Worm (Caenorhabditis elegans) whole organism, L3 larva: Measurements from ENCODE around the gene his-4.

Source experiments
- R02D3.7 ChIP-seq: fragments of 150-350 bp; optimal IDR thresholded peaks from 2 replicates; lab custom pipeline; 2014; ENCODE audit warnings: missing biosample characterization, missing genetic modification characterization
- ZK546.5 ChIP-seq: sonication (generic microtip); optimal IDR thresholded peaks from 2 replicates; lab custom pipeline; 2017; ENCODE audit warnings: missing biosample characterization, missing genetic modification characterization
- aly-2 ChIP-seq: fragments of 150-350 bp; optimal IDR thresholded peaks from 2 replicates; lab custom pipeline; 2014; ENCODE audit warnings: missing biosample characterization, missing genetic modification characterization
- ama-1 ChIP-seq: fragments of 150-350 bp; optimal IDR thresholded peaks from 2 replicates; lab custom pipeline; 2018
- ceh-16 ChIP-seq: sonication (generic microtip); optimal IDR thresholded peaks from 2 replicates; lab custom pipeline; 2017; ENCODE audit warnings: missing biosample characterization, missing genetic modification characterization
- ceh-28 ChIP-seq: fragments of 150-350 bp; optimal IDR thresholded peaks from 2 replicates; lab custom pipeline; 2014; ENCODE audit warnings: missing biosample characterization, missing genetic modification reagents, missing genetic modification characterization
- ceh-82 ChIP-seq: fragments of 150-350 bp; optimal IDR thresholded peaks from 2 replicates; lab custom pipeline; 2014; ENCODE audit warnings: missing biosample characterization, missing genetic modification characterization
- ceh-9 ChIP-seq: sonication (generic microtip); optimal IDR thresholded peaks from 2 replicates; lab custom pipeline; 2018; ENCODE audit warnings: missing biosample characterization, missing genetic modification characterization
- daf-12 ChIP-seq: fragments of 150-350 bp; optimal IDR thresholded peaks from 2 replicates; lab custom pipeline; 2014; ENCODE audit warnings: missing biosample characterization, missing genetic modification reagents, missing genetic modification characterization
- egl-5 ChIP-seq: fragments of 150-350 bp; optimal IDR thresholded peaks from 2 replicates; lab custom pipeline; 2017; ENCODE audit warnings: missing biosample characterization, missing genetic modification reagents, missing genetic modification characterization, inconsistent platforms
- elt-1 ChIP-seq: fragments of 150-350 bp; optimal IDR thresholded peaks from 2 replicates; lab custom pipeline; 2014; ENCODE audit warnings: missing biosample characterization, missing genetic modification characterization
- elt-2 ChIP-seq: sonication (generic microtip); optimal IDR thresholded peaks from 2 replicates; lab custom pipeline; 2016; ENCODE audit warnings: missing genetic modification reagents, mild to moderate bottlenecking, missing genetic modification characterization, missing compliant biosample characterization
- elt-3 ChIP-seq, 3 experiments: fragments of 150-350 bp in 1 of 3; sonication (generic microtip) in 2 of 3; optimal IDR thresholded peaks; 2 replicates in 2 of 3; 4 replicates in 1 of 3; lab custom pipeline; 2014 to 2017; ENCODE audit warnings: missing biosample characterization in 3 of 3, missing genetic modification characterization in 3 of 3
- eor-1 ChIP-seq, 2 experiments: fragments of 150-350 bp; optimal IDR thresholded peaks; 2 replicates each; lab custom pipeline; 2014 to 2018; ENCODE audit warnings: missing biosample characterization in 2 of 2, missing genetic modification characterization in 2 of 2
- fos-1 ChIP-seq: fragments of 150-350 bp; optimal IDR thresholded peaks from 2 replicates; lab custom pipeline; 2014; ENCODE audit warnings: missing biosample characterization, missing genetic modification characterization
- hmg-11 ChIP-seq: sonication (generic microtip); optimal IDR thresholded peaks from 2 replicates; lab custom pipeline; 2016; ENCODE audit warnings: missing genetic modification characterization, missing compliant biosample characterization
- jun-1 ChIP-seq: fragments of 150-350 bp; optimal IDR thresholded peaks from 2 replicates; lab custom pipeline; 2014; ENCODE audit warnings: missing biosample characterization, missing genetic modification reagents, missing genetic modification characterization
- lin-15B ChIP-seq: fragments of 150-350 bp; optimal IDR thresholded peaks from 2 replicates; lab custom pipeline; 2014; ENCODE audit warnings: missing biosample characterization, missing genetic modification characterization
- mdl-1 ChIP-seq: fragments of 150-350 bp; optimal IDR thresholded peaks from 2 replicates; lab custom pipeline; 2014; ENCODE audit warnings: missing biosample characterization, missing genetic modification characterization
- mml-1 ChIP-seq: fragments of 150-350 bp; sonication (generic microtip); optimal IDR thresholded peaks from 3 replicates; lab custom pipeline; 2014; ENCODE audit warnings: missing biosample characterization, missing genetic modification characterization
- nfya-1 ChIP-seq: sonication (generic microtip); optimal IDR thresholded peaks from 2 replicates; lab custom pipeline; 2017; ENCODE audit warnings: missing genetic modification characterization, mild to moderate bottlenecking, missing compliant biosample characterization, antibody characterized with exemption, moderate library complexity; ENCODE audit not compliant: insufficient read depth
- nhr-11 ChIP-seq: fragments of 150-350 bp; optimal IDR thresholded peaks from 2 replicates; lab custom pipeline; 2014; ENCODE audit warnings: missing biosample characterization, missing genetic modification characterization
- nhr-12 ChIP-seq: fragments of 150-350 bp; optimal IDR thresholded peaks from 2 replicates; lab custom pipeline; 2014; ENCODE audit warnings: missing biosample characterization, missing genetic modification characterization
- nhr-23 ChIP-seq: fragments of 150-350 bp; optimal IDR thresholded peaks from 2 replicates; lab custom pipeline; 2014; ENCODE audit warnings: missing biosample characterization, missing genetic modification reagents, missing genetic modification characterization
- nhr-237 ChIP-seq: fragments of 150-350 bp; optimal IDR thresholded peaks from 2 replicates; lab custom pipeline; 2014; ENCODE audit warnings: missing biosample characterization, missing genetic modification characterization
- nhr-43 ChIP-seq: sonication (generic microtip); optimal IDR thresholded peaks from 2 replicates; lab custom pipeline; 2016; ENCODE audit warnings: mild to moderate bottlenecking, missing genetic modification characterization, missing compliant biosample characterization; ENCODE audit not compliant: poor library complexity, severe bottlenecking
- nhr-67 ChIP-seq: fragments of 150-350 bp; optimal IDR thresholded peaks from 2 replicates; lab custom pipeline; 2014; ENCODE audit warnings: missing biosample characterization, missing genetic modification characterization
- nhr-77 ChIP-seq: fragments of 150-350 bp; optimal IDR thresholded peaks from 2 replicates; lab custom pipeline; 2014; ENCODE audit warnings: missing biosample characterization, missing genetic modification characterization
- pha-4 ChIP-seq: fragments of 150-350 bp; optimal IDR thresholded peaks from 2 replicates; lab custom pipeline; 2014; ENCODE audit warnings: missing biosample characterization, missing genetic modification reagents, missing genetic modification characterization
- pqm-1 ChIP-seq: fragments of 150-350 bp; optimal IDR thresholded peaks from 2 replicates; lab custom pipeline; 2017; ENCODE audit warnings: missing biosample characterization, missing genetic modification characterization, inconsistent platforms
- sea-2 ChIP-seq: fragments of 150-350 bp; sonication (generic microtip); optimal IDR thresholded peaks from 4 replicates; lab custom pipeline; 2014; ENCODE audit warnings: missing biosample characterization, missing genetic modification reagents, missing genetic modification characterization
- skn-1 ChIP-seq: fragments of 150-350 bp; optimal IDR thresholded peaks from 2 replicates; lab custom pipeline; 2014; ENCODE audit warnings: missing biosample characterization, missing genetic modification characterization
- snpc-4 ChIP-seq: fragments of 150-350 bp; optimal IDR thresholded peaks from 2 replicates; lab custom pipeline; 2014; ENCODE audit warnings: missing biosample characterization, missing genetic modification characterization
- tbx-2 ChIP-seq: sonication (generic microtip); optimal IDR thresholded peaks from 2 replicates; lab custom pipeline; 2016; ENCODE audit warnings: mild to moderate bottlenecking, missing genetic modification characterization, missing compliant biosample characterization
- unc-62 ChIP-seq: fragments of 150-350 bp; sonication (generic microtip); optimal IDR thresholded peaks from 4 replicates; lab custom pipeline; 2014; ENCODE audit warnings: missing biosample characterization, missing genetic modification reagents, missing genetic modification characterization
- zag-1 ChIP-seq: fragments of 150-350 bp; optimal IDR thresholded peaks from 2 replicates; lab custom pipeline; 2014; ENCODE audit warnings: missing biosample characterization, missing genetic modification characterization
- ztf-4 ChIP-seq: fragments of 150-350 bp; optimal IDR thresholded peaks from 2 replicates; lab custom pipeline; 2014; ENCODE audit warnings: missing biosample characterization, missing genetic modification characterization

Gene his-4

DNA sequence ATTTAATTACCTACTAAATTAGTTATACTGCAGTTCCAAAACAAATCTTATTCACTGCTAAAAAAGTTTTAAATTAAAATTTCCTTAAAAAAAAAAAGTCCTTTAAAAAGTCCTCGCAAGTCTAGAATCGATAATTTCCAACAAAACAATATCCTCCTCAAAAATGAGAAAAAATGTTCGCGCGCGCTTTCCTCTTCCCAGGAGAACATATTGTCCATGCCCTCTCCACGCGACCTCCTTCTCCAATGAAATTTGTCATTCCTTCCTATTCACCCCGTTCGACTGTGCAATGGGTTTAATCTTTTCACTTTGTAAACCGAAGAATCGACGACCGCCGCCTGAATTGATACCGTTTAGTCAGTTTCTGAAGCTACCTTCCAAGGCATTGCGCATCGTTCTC is 4.1 kb downstream of the his-4 start, which contains the start of gene T10C6.10:
Gene T10C6.10, plus strand, starts transcription at position 248 of the 400 bp plus-strand sequence.
- TF ChIP-seq unc-62 (GFP tag; lab: Kevin White, UChicago) (no peak), tbx-2 (tag; lab: Kevin White, UChicago) (no peak), daf-12 (tag; lab: Kevin White, UChicago) (no peak), jun-1 (tag; lab: Kevin White, UChicago) (no peak), sea-2 (GFP tag; lab: Kevin White, UChicago) (no peak), nhr-77 (tag; lab: Kevin White, UChicago) (no peak), nhr-23 (tag; lab: Kevin White, UChicago) (no peak), lin-15B (tag; lab: Kevin White, UChicago) (no peak)
- TF ChIP-seq, all 47 proteins: peak for 0

ce11 chrV:16033491-16033890 is 6.8 kb downstream of the his-4 start:
- no peak for TF ChIP-seq nhr-11 (tag; lab: Kevin White, UChicago)
- TF ChIP-seq mdl-1 (tag; lab: Kevin White, UChicago) = no peak
- TF ChIP-seq eor-1 (tag; optimal IDR thresholded peaks at IDR 0.05; lab: Kevin White, UChicago) = no peak
- no peak for TF ChIP-seq ZK546.5
- TF ChIP-seq jun-1 (tag; lab: Kevin White, UChicago) = no peak
- TF ChIP-seq nhr-237 (tag; lab: Kevin White, UChicago) = no peak

- no peak for TF ChIP-seq snpc-4 (tag; lab: Kevin White, UChicago)
- TF ChIP-seq nfya-1 (tag; lab: Kevin White, UChicago) = no peak
- TF ChIP-seq zag-1 (tag; lab: Kevin White, UChicago) = no peak
- no peak for TF ChIP-seq nhr-67 (tag; lab: Kevin White, UChicago)
- no peak for TF ChIP-seq pqm-1
- no peak for TF ChIP-seq elt-2 (tag; lab: Kevin White, UChicago)
- TF ChIP-seq elt-1 (tag; lab: Kevin White, UChicago) = no peak
- no peak for TF ChIP-seq nhr-11 (tag; lab: Kevin White, UChicago)
- TF ChIP-seq mdl-1 (tag; lab: Kevin White, UChicago) = no peak
- no peak for TF ChIP-seq tbx-2 (tag; lab: Kevin White, UChicago)
- TF ChIP-seq nhr-43 (tag; lab: Kevin White, UChicago) = no peak
- no peak for TF ChIP-seq egl-5
- no peak for TF ChIP-seq ZK546.5
- no peak for TF ChIP-seq hmg-11 (tag; lab: Kevin White, UChicago)
- no peak for TF ChIP-seq eor-1 (tag; optimal IDR thresholded peaks at IDR 0.05; lab: Kevin White, UChicago)
- no peak for TF ChIP-seq aly-2
- no peak for TF ChIP-seq ama-1
- TF ChIP-seq mml-1 (tag; lab: Kevin White, UChicago) = no peak
Measured at ce11 chrV:16032761-16033160, 7.6 kb downstream of the his-4 start, which contains the start of gene T10C6.16. TSS of gene T10C6.16 (minus strand) at chrV:16033005.

- TF ChIP-seq R02D3.7 (tag; lab: Kevin White, UChicago) (no peak), ceh-16 (tag; lab: Kevin White, UChicago) (no peak)
Measured at ce11 chrV:16031571-16031970, 8.7 kb downstream of the his-4 start, which contains the start of gene T10C6.7. TSS of gene T10C6.7 (minus strand) at chrV:16031713.

DNA sequence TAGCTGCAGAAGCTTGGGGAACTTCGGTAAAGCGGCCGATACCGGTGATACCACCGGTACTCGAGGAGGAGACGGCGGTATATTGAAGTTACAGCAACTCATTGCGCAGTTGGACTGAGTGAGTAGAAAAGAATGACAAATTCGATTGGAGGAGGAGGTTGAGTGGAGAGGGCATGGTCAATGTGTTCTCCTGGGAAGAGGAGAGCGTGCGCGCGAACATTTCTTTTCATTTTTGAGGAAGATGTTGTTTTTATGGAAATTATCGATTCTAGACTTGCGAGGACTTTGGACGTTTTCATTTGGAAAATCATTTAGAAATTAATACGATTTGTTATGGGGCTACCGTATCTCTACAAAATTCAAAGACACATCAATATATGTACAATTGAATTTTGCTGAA is 11.1 kb downstream of the his-4 start:
- no peak for TF ChIP-seq skn-1 (tag; lab: Kevin White, UChicago)
- TF ChIP-seq nhr-12 (tag; lab: Kevin White, UChicago) = no peak
- TF ChIP-seq ceh-9 (tag; lab: Kevin White, UChicago) = no peak
- TF ChIP-seq unc-62 (GFP tag; lab: Kevin White, UChicago) = no peak
- no peak for TF ChIP-seq pha-4 (tag; lab: Kevin White, UChicago)
- no peak for TF ChIP-seq elt-3 (tag; optimal IDR thresholded peaks at IDR 0.05; lab: Kevin White, UChicago)
- no peak for TF ChIP-seq ama-1
- TF ChIP-seq ceh-82 (tag; lab: Kevin White, UChicago) = no peak
- TF ChIP-seq ceh-16 (tag; lab: Kevin White, UChicago) = no peak
- no peak for TF ChIP-seq elt-2 (tag; lab: Kevin White, UChicago)
- no peak for TF ChIP-seq mml-1 (tag; lab: Kevin White, UChicago)
- TF ChIP-seq R02D3.7 (tag; lab: Kevin White, UChicago) = no peak
- no peak for TF ChIP-seq ztf-4 (tag; lab: Kevin White, UChicago)
- no peak for TF ChIP-seq nfya-1 (tag; lab: Kevin White, UChicago)
- no peak for TF ChIP-seq eor-1 (tag; optimal IDR thresholded peaks at IDR 0.05; lab: Kevin White, UChicago)
- no peak for TF ChIP-seq ceh-28 (tag; lab: Kevin White, UChicago)
- no peak for TF ChIP-seq fos-1 (tag; lab: Kevin White, UChicago)
- no peak for TF ChIP-seq nhr-11 (tag; lab: Kevin White, UChicago)
